Worm (Caenorhabditis elegans) whole organism, L4 larva: Measurements from ENCODE around the gene str-131.

Experiments
- D1046.2 ChIP-seq: fragments of 200-800 bp; sonication (Bioruptor generic); IDR thresholded peaks from 2 replicates; pipeline ENCODE4 v1.3.6; 2022; ENCODE audit warnings: missing genetic modification characterization, missing compliant biosample characterization
- ama-1 ChIP-seq: fragments of 150-350 bp; optimal IDR thresholded peaks from 2 replicates; lab custom pipeline; 2014; ENCODE audit warnings: inconsistent platforms, mixed read lengths
- ctbp-1 ChIP-seq: fragments of 200-800 bp; sonication (Bioruptor generic); IDR thresholded peaks from 2 replicates; pipeline ENCODE4 v1.3.6; 2022; ENCODE audit warnings: missing genetic modification reagents, missing genetic modification characterization, missing compliant biosample characterization
- hlh-30 ChIP-seq: sonication (generic microtip); optimal IDR thresholded peaks from 2 replicates; lab custom pipeline; 2017; ENCODE audit warnings: antibody characterized with exemption, mild to moderate bottlenecking, missing genetic modification characterization, missing compliant biosample characterization; ENCODE audit not compliant: insufficient read depth
- lin-1 ChIP-seq: fragments of 200-800 bp; sonication (Bioruptor generic); IDR thresholded peaks from 2 replicates; pipeline ENCODE4 v1.3.6; 2022; ENCODE audit warnings: missing genetic modification reagents, missing genetic modification characterization, missing compliant biosample characterization
- lin-13 ChIP-seq: fragments of 150-350 bp; optimal IDR thresholded peaks from 2 replicates; lab custom pipeline; 2014; ENCODE audit warnings: missing biosample characterization, missing genetic modification reagents, missing genetic modification characterization
- lin-39 ChIP-seq: fragments of 150-350 bp; optimal IDR thresholded peaks from 2 replicates; lab custom pipeline; 2014; ENCODE audit warnings: missing biosample characterization, missing genetic modification reagents, missing genetic modification characterization
- lir-3 ChIP-seq: sonication (generic microtip); optimal IDR thresholded peaks from 2 replicates; lab custom pipeline; 2016; ENCODE audit warnings: mild to moderate bottlenecking, missing genetic modification characterization, missing compliant biosample characterization
- nhr-25 ChIP-seq: sonication (generic microtip); optimal IDR thresholded peaks from 2 replicates; lab custom pipeline; 2017; ENCODE audit warnings: missing genetic modification characterization, mild to moderate bottlenecking, missing compliant biosample characterization, antibody characterized with exemption, moderate library complexity, borderline replicate concordance; ENCODE audit not compliant: insufficient read depth
- pqm-1 ChIP-seq: sonication (generic microtip); optimal IDR thresholded peaks from 2 replicates; lab custom pipeline; 2017; ENCODE audit warnings: missing biosample characterization, missing genetic modification characterization
- zag-1 ChIP-seq: fragments of 150-350 bp; optimal IDR thresholded peaks from 2 replicates; lab custom pipeline; 2014; ENCODE audit warnings: missing biosample characterization, missing genetic modification characterization
- ztf-11 ChIP-seq: fragments of 150-350 bp; optimal IDR thresholded peaks from 2 replicates; lab custom pipeline; 2014; ENCODE audit warnings: missing biosample characterization, missing genetic modification characterization

ce11 chrV:8079813-8080212, 1.7 kb downstream of the str-131 start:
- TF ChIP-seq D1046.2 (GFP tag; lab: Robert Waterston, UW) (no peak), ama-1 (lab: Kevin White, UChicago) (no peak), lir-3 (tag; lab: Kevin White, UChicago) (no peak), ctbp-1 (GFP tag; lab: Robert Waterston, UW) (no peak), zag-1 (no peak), lin-1 (GFP tag; lab: Robert Waterston, UW) (no peak), nhr-25 (tag; lab: Kevin White, UChicago) (no peak), ztf-11 (tag; lab: Kevin White, UChicago) (no peak), lin-13 (GFP tag; lab: Kevin White, UChicago) (no peak), lin-39 (tag; lab: Kevin White, UChicago) (no peak), hlh-30 (tag; lab: Kevin White, UChicago) (no peak), pqm-1 (tag; lab: Kevin White, UChicago) (no peak)
